Worm (Caenorhabditis elegans): Measurements from ENCODE around the gene rpc-1.

Gene rpc-1

DNA sequence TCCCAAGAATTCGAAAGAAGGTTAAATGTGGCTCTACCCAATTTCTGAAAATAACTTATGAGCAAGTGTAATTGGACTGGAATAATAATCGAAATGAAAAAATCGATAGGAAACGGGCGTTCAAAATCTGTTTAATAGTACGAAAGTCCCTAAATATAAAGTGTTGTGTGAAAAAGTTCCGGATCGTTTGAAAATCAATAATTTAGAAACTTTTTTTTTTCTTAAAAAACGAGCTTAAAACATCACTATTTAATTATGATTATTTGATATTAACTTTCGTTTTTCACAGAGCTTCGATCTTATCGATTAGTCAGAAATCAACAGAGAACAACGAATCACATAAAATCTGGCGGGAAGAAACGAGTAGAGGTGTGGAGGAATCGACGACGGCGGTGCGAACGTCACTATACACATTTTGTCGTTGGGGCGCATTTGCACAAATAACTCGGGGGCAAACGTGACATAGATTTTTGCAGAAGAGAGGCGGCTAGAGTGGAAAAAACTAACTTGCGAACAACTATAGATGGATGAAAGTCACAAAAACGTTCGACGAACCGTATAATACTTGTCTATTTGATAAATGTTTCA lies 20.8 kb downstream of the rpc-1 start, which contains the start of gene hecd-1:
TSS of gene hecd-1 (minus strand) at position 51 of the 588 bp plus-strand sequence.
- TF ChIP-seq ces-1 (GFP tag; optimal IDR thresholded peaks at IDR 0.05) (no peak), unc-62 (GFP tag; optimal IDR thresholded peaks at IDR 0.05) (no peak), efl-1 (optimal IDR thresholded peaks at IDR 0.05) (peak in 1 of 2 experiments; percentile 29), efl-1 (GFP tag; optimal IDR thresholded peaks at IDR 0.05 in 1 of 2) (peak; percentile 32 to 83), mef-2 (tag; optimal IDR thresholded peaks at IDR 0.05) (no peak), swsn-7 (tag; optimal IDR thresholded peaks at IDR 0.05) (no peak), lin-14 (GFP tag; optimal IDR thresholded peaks at IDR 0.05) (peak; percentile 76), xbp-1 (tag; optimal IDR thresholded peaks at IDR 0.05) (peak; percentile 8), ceh-82 (tag; optimal IDR thresholded peaks at IDR 0.05) (peak in 1 of 3 experiments; percentile 29), unc-130 (tag; optimal IDR thresholded peaks at IDR 0.05) (no peak), F16B12.6 (tag; optimal IDR thresholded peaks at IDR 0.05) (peak; percentile 26), mdl-1 (tag; optimal IDR thresholded peaks at IDR 0.05) (peak in 1 of 2 experiments; percentile 46), pqm-1 (tag; optimal IDR thresholded peaks at IDR 0.05) (no peak), alr-1 (tag; optimal IDR thresholded peaks at IDR 0.05; ENCODE audit: borderline replicate concordance) (no peak), snpc-4 (tag; optimal IDR thresholded peaks at IDR 0.05) (no peak), lin-15B (tag; optimal IDR thresholded peaks at IDR 0.05) (peak; percentile 16), tlp-1 (tag; optimal IDR thresholded peaks at IDR 0.05) (no peak), fkh-8 (tag; optimal IDR thresholded peaks at IDR 0.05) (peak; percentile 26), dpl-1 (GFP tag; optimal IDR thresholded peaks at IDR 0.05) (peak in 2 of 3 experiments; percentile 2 to 44), pax-3 (tag; optimal IDR thresholded peaks at IDR 0.05) (no peak), C16A3.4 (tag; optimal IDR thresholded peaks at IDR 0.05) (peak; percentile 5), nhr-47 (tag; optimal IDR thresholded peaks at IDR 0.05) (no peak), lin-35 (GFP tag; optimal IDR thresholded peaks at IDR 0.05) (peak in 1 of 2 experiments; percentile 55), elt-3 (tag; optimal IDR thresholded peaks at IDR 0.05) (no peak), lsy-2 (tag; optimal IDR thresholded peaks at IDR 0.05) (peak in 1 of 2 experiments; percentile 49)

DNA sequence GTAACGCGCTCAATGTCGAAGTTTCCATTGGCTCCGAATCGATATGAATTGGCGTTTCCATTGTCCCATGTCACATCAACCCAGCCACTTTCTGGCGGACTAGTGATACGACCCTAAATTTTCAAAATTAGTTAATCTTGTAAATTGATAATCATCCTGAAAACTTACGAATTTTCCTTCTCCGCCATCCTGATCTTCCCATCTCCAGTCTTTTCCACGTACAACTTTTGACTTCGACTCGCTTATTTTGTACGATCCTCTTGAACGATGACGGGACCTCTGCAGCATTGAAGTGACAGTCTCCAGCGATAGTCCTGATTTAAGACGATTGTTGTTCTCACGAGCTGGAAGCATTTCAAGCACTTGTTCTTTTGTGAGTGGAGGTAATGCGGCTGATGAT lies 26.4 kb downstream of the rpc-1 start:
- no peak for TF ChIP-seq mdl-1 (tag; optimal IDR thresholded peaks at IDR 0.05)
- TF ChIP-seq lin-39 (tag; optimal IDR thresholded peaks at IDR 0.05) = no peak
- TF ChIP-seq unc-130 (tag; optimal IDR thresholded peaks at IDR 0.05) = no peak
- no peak for TF ChIP-seq isw-1 (GFP tag; IDR thresholded peaks at IDR 0.05)
- no peak for TF ChIP-seq egl-13 (tag; optimal IDR thresholded peaks at IDR 0.05)
- no peak for TF ChIP-seq tbx-2 (tag; optimal IDR thresholded peaks at IDR 0.05)
- no peak for TF ChIP-seq sup-37 (GFP tag; optimal IDR thresholded peaks at IDR 0.05)
- no peak for TF ChIP-seq lsy-2 (tag; optimal IDR thresholded peaks at IDR 0.05)
- no peak for TF ChIP-seq ceh-90 (tag; optimal IDR thresholded peaks at IDR 0.05)

DNA sequence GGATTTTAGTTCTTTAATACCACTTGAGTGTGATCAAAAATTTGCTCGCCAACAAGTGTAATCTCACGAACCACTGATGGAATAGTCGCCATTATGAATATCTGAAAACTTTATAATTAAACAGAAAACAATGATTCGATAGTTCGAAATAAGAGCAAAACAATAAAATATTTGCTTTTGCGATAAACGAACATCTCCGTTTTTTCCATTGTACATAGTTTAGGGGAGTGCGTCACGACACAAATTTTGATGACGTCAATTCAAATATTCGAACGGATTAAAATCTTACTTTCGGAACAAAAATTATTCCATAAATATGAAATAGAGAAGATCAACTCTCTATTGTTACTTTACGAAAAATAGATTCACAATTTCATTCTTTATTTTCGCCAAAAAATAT lies 31.6 kb downstream of the rpc-1 start, which contains the start of gene mutd-1:
TSS of gene mutd-1 (minus strand) at position 101 of the 400 bp plus-strand sequence.
- TF ChIP-seq unc-98 (GFP tag; IDR thresholded peaks at IDR 0.05) (no peak), C04F5.9 (tag; optimal IDR thresholded peaks at IDR 0.05) (no peak), nhr-19 (GFP tag; conservative IDR thresholded peaks at IDR 0.05) (no peak), hlh-17 (GFP tag; optimal IDR thresholded peaks at IDR 0.05; ENCODE audit: borderline replicate concordance) (no peak), efl-3 (GFP tag; optimal IDR thresholded peaks at IDR 0.05) (no peak), pax-3 (tag; optimal IDR thresholded peaks at IDR 0.05) (no peak), Y116A8C.19 (tag; optimal IDR thresholded peaks at IDR 0.05; ENCODE audit: borderline replicate concordance) (no peak)

DNA sequence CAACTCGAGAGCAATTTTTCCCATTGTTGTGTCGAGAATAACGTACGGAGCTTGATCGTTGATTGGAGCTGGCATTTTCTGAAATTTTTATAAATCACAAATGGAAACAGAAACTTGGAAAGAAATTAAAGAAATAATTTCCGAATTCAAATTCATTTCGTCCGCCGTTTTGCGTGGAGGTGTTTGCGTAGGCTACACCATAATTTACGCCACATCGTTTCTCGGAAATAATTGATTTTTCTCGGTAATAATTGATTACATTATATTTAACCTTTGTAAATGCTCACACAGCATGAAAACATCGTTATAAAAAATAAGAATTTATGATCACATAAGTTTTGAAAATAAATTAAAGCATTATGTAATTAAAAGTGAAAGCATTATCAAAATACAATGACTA lies 32.4 kb downstream of the rpc-1 start, which contains the start of gene cyn-12:
TSS of gene cyn-12 (minus strand) at position 78 of the 400 bp plus-strand sequence.
- TF ChIP-seq hlh-4 (tag; optimal IDR thresholded peaks at IDR 0.05) (no peak), nhr-20 (tag; optimal IDR thresholded peaks at IDR 0.05) (peak; percentile 38), C04F5.9 (tag; optimal IDR thresholded peaks at IDR 0.05) (no peak), efl-1 (optimal IDR thresholded peaks at IDR 0.05) (peak; percentile 15 to 52), efl-1 (GFP tag; optimal IDR thresholded peaks at IDR 0.05 in 1 of 2) (peak; percentile 52 to 93), nhr-90 (tag; optimal IDR thresholded peaks at IDR 0.05; ENCODE audit: poor library complexity) (no peak), lin-39 (tag; optimal IDR thresholded peaks at IDR 0.05) (no peak), rnt-1 (tag; optimal IDR thresholded peaks at IDR 0.05) (no peak), snu-23 (GFP tag; optimal IDR thresholded peaks at IDR 0.05) (peak; percentile 55), dsc-1 (tag; optimal IDR thresholded peaks at IDR 0.05) (no peak), nhr-84 (tag; optimal IDR thresholded peaks at IDR 0.05) (no peak), C16A3.4 (tag; optimal IDR thresholded peaks at IDR 0.05) (no peak), nhr-85 (tag) (no peak), aly-2 (tag; optimal IDR thresholded peaks at IDR 0.05) (no peak), alr-1 (tag; optimal IDR thresholded peaks at IDR 0.05; ENCODE audit: borderline replicate concordance) (no peak), ceh-82 (tag; optimal IDR thresholded peaks at IDR 0.05) (no peak), mab-9 (GFP tag; IDR thresholded peaks at IDR 0.05) (no peak)
